Worm (Caenorhabditis elegans) whole organism, L4 larva: Measurements from ENCODE around the gene nhr-291.
A peak's percentile ranks its signal among the peaks of the same experiment; 100 is the strongest.
"Not testable (repeated sequence)": the region's sequence is repeated elsewhere in the genome, so short reads cannot be mapped to it uniquely, and the experiment has no call there.

Source experiments
- F10B5.3 ChIP-seq: sonication (generic microtip); optimal IDR thresholded peaks from 2 replicates; lab custom pipeline; 2016; ENCODE audit warnings: mild to moderate bottlenecking, missing genetic modification characterization, missing compliant biosample characterization
- F26F4.8 ChIP-seq: fragments of 200-800 bp; sonication (Bioruptor generic); conservative IDR thresholded peaks from 2 replicates; pipeline ENCODE4 v1.3.6; 2022; ENCODE audit warnings: missing genetic modification characterization, missing compliant biosample characterization
- F37D6.2 ChIP-seq: sonication (generic microtip); optimal IDR thresholded peaks from 2 replicates; lab custom pipeline; 2016; ENCODE audit warnings: mild to moderate bottlenecking, missing genetic modification characterization, missing compliant biosample characterization
- T20F7.1 ChIP-seq: fragments of 200-800 bp; sonication (Bioruptor generic); optimal IDR thresholded peaks from 2 replicates; lab custom pipeline; 2018; ENCODE audit warnings: mild to moderate bottlenecking, missing genetic modification characterization, missing compliant biosample characterization
- ZK337.2 ChIP-seq: fragments of 200-800 bp; sonication (Bioruptor generic); IDR thresholded peaks from 2 replicates; pipeline ENCODE4 v1.3.6; 2022; ENCODE audit warnings: missing genetic modification reagents, missing genetic modification characterization, missing compliant biosample characterization
- aly-2 ChIP-seq: sonication (generic microtip); optimal IDR thresholded peaks from 2 replicates; lab custom pipeline; 2018; ENCODE audit warnings: missing biosample characterization, missing genetic modification characterization
- arid-1 ChIP-seq: fragments of 200-800 bp; sonication (Bioruptor generic); conservative IDR thresholded peaks from 2 replicates; pipeline ENCODE4 v1.3.6; 2022; ENCODE audit warnings: missing genetic modification reagents, missing genetic modification characterization, missing compliant biosample characterization
- ceh-20 ChIP-seq: fragments of 200-800 bp; sonication (Bioruptor generic); IDR thresholded peaks from 2 replicates; pipeline ENCODE4 v1.3.6; 2022; ENCODE audit warnings: missing genetic modification reagents, missing genetic modification characterization, missing compliant biosample characterization
- ceh-62 ChIP-seq: sonication (generic microtip); optimal IDR thresholded peaks from 2 replicates; lab custom pipeline; 2017; ENCODE audit warnings: missing biosample characterization, missing genetic modification characterization
- daf-16 ChIP-seq, 3 experiments: sonication (generic microtip); optimal IDR thresholded peaks; 2 replicates each; lab custom pipeline; 2016 to 2017; ENCODE audit warnings: missing genetic modification characterization in 3 of 3, missing genetic modification reagents in 3 of 3, mild to moderate bottlenecking in 2 of 3, missing compliant biosample characterization in 2 of 3, missing biosample characterization in 1 of 3, moderate library complexity in 1 of 3
- daf-8 ChIP-seq: fragments of 200-800 bp; sonication (Bioruptor generic); IDR thresholded peaks from 2 replicates; pipeline ENCODE4 v1.3.6; 2022; ENCODE audit warnings: missing genetic modification characterization, missing compliant biosample characterization
- dmd-6 ChIP-seq: fragments of 200-800 bp; sonication (Bioruptor generic); IDR thresholded peaks from 2 replicates; pipeline ENCODE4 v1.3.6; 2022; ENCODE audit warnings: missing genetic modification reagents, missing genetic modification characterization, missing compliant biosample characterization
- dve-1 ChIP-seq: sonication (generic microtip); optimal IDR thresholded peaks from 2 replicates; lab custom pipeline; 2017; ENCODE audit warnings: antibody characterized with exemption, mild to moderate bottlenecking, missing genetic modification characterization, missing compliant biosample characterization; ENCODE audit not compliant: insufficient read depth
- egl-43 ChIP-seq: fragments of 200-800 bp; sonication (Bioruptor generic); IDR thresholded peaks from 2 replicates; pipeline ENCODE4 v1.3.6; 2022; ENCODE audit warnings: missing genetic modification reagents, missing genetic modification characterization, missing compliant biosample characterization
- hlh-11 ChIP-seq: fragments of 200-800 bp; sonication (Bioruptor generic); optimal IDR thresholded peaks from 2 replicates; lab custom pipeline; 2018; ENCODE audit warnings: mild to moderate bottlenecking, missing genetic modification characterization, missing compliant biosample characterization
- lin-29 ChIP-seq: fragments of 200-800 bp; sonication (Bioruptor generic); IDR thresholded peaks from 2 replicates; pipeline ENCODE4 v1.3.6; 2022; ENCODE audit warnings: missing genetic modification reagents, missing genetic modification characterization, missing compliant biosample characterization
- lin-39 ChIP-seq: fragments of 150-350 bp; optimal IDR thresholded peaks from 2 replicates; lab custom pipeline; 2014; ENCODE audit warnings: missing biosample characterization, missing genetic modification reagents, missing genetic modification characterization
- madf-5 ChIP-seq, 2 experiments: fragments of 200-800 bp; sonication (Bioruptor generic); IDR thresholded peaks; 2 replicates each; pipeline ENCODE4 v1.3.6; 2022; ENCODE audit warnings: missing compliant biosample characterization in 2 of 2, missing genetic modification characterization in 2 of 2
- mdl-1 ChIP-seq, 2 experiments: fragments of 150-350 bp in 1 of 2; sonication (generic microtip) in 1 of 2; optimal IDR thresholded peaks; 2 replicates each; lab custom pipeline; 2014 to 2017; ENCODE audit warnings: missing biosample characterization in 2 of 2, missing genetic modification characterization in 2 of 2
- mdt-29 ChIP-seq: fragments of 200-800 bp; sonication (Bioruptor generic); IDR thresholded peaks from 2 replicates; pipeline ENCODE4 v1.3.6; 2022; ENCODE audit warnings: missing genetic modification reagents, missing genetic modification characterization, missing compliant biosample characterization
- nhr-111 ChIP-seq: fragments of 200-800 bp; sonication (Bioruptor generic); optimal IDR thresholded peaks from 2 replicates; lab custom pipeline; 2018; ENCODE audit warnings: mild to moderate bottlenecking, missing genetic modification characterization, missing compliant biosample characterization
- nhr-28 ChIP-seq: fragments of 150-350 bp; optimal IDR thresholded peaks from 2 replicates; lab custom pipeline; 2014; ENCODE audit warnings: missing biosample characterization, missing genetic modification characterization
- nhr-48 ChIP-seq: sonication (generic microtip); optimal IDR thresholded peaks from 2 replicates; lab custom pipeline; 2016; ENCODE audit warnings: mild to moderate bottlenecking, missing genetic modification characterization, missing compliant biosample characterization
- nhr-6 ChIP-seq: fragments of 150-350 bp; optimal IDR thresholded peaks from 2 replicates; lab custom pipeline; 2014; ENCODE audit warnings: missing biosample characterization, missing genetic modification characterization
- nhr-76 ChIP-seq: fragments of 150-350 bp; optimal IDR thresholded peaks from 2 replicates; lab custom pipeline; 2014; ENCODE audit warnings: missing biosample characterization, missing genetic modification characterization
- pqm-1 ChIP-seq: sonication (generic microtip); optimal IDR thresholded peaks from 2 replicates; lab custom pipeline; 2017; ENCODE audit warnings: missing biosample characterization, missing genetic modification characterization
- sdz-12 ChIP-seq: fragments of 200-800 bp; sonication (Bioruptor generic); optimal IDR thresholded peaks from 2 replicates; lab custom pipeline; 2018; ENCODE audit warnings: mild to moderate bottlenecking, missing genetic modification characterization, missing compliant biosample characterization
- skn-1 ChIP-seq: fragments of 150-350 bp; optimal IDR thresholded peaks from 2 replicates; lab custom pipeline; 2014; ENCODE audit warnings: missing biosample characterization, missing genetic modification characterization
- snpc-4 ChIP-seq: fragments of 150-350 bp; optimal IDR thresholded peaks from 2 replicates; lab custom pipeline; 2014; ENCODE audit warnings: missing biosample characterization, missing genetic modification characterization
- tra-1 ChIP-seq: fragments of 200-800 bp; sonication (Bioruptor generic); IDR thresholded peaks from 2 replicates; pipeline ENCODE4 v1.3.6; 2022; ENCODE audit warnings: missing genetic modification reagents, missing genetic modification characterization, missing compliant biosample characterization
- vab-7 ChIP-seq: fragments of 200-800 bp; sonication (Bioruptor generic); IDR thresholded peaks from 2 replicates; pipeline ENCODE4 v1.3.6; 2022; ENCODE audit warnings: missing genetic modification reagents, missing genetic modification characterization, missing compliant biosample characterization
- zag-1 ChIP-seq: fragments of 150-350 bp; optimal IDR thresholded peaks from 2 replicates; lab custom pipeline; 2014; ENCODE audit warnings: missing biosample characterization, missing genetic modification characterization
- zip-11 ChIP-seq: fragments of 200-800 bp; sonication (Bioruptor generic); IDR thresholded peaks from 2 replicates; pipeline ENCODE4 v1.3.6; 2022; ENCODE audit warnings: missing genetic modification characterization, missing compliant biosample characterization
- ztf-11 ChIP-seq: fragments of 150-350 bp; optimal IDR thresholded peaks from 2 replicates; lab custom pipeline; 2014; ENCODE audit warnings: missing biosample characterization, missing genetic modification characterization
- ztf-7 ChIP-seq: fragments of 150-350 bp; optimal IDR thresholded peaks from 2 replicates; lab custom pipeline; 2014; ENCODE audit warnings: missing biosample characterization, missing genetic modification characterization

The nhr-291 gene

ce11 chrV:15322653-15323052, 3.9 kb downstream of the nhr-291 start, which contains the start of gene nhr-247:
Gene nhr-247, plus strand, starts transcription at chrV:15322982.
- TF ChIP-seq daf-16 (GFP tag; optimal IDR thresholded peaks at IDR 0.05; lab: Kevin White, UChicago) = not testable (repeated sequence)
- TF ChIP-seq daf-16 (tag; optimal IDR thresholded peaks at IDR 0.05; lab: Kevin White, UChicago) (peak; percentile 24), nhr-28 (tag; lab: Kevin White, UChicago) (peak; percentile 71), dmd-6 (peak; percentile 65), pqm-1 (tag; lab: Kevin White, UChicago) (peak; percentile 15)

DNA sequence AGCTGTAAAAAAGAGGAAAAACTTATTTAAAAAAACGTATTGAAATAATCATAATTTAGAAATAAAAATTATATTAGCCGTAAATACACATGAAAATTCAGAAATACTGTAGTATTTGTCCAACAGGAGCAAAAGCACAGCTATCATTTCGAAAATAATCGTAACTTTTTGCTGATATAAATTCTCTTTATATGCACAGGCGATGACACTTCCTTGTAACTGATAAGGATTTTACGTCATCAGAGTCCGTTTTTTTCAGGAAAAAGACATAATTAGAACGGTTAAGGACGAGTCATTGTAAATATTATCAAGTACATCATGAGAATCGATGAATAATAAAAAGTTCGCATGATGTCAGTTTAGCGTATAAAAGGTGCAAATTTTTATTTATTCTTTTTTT, 4.7 kb downstream of the nhr-291 start:
- no peak for TF ChIP-seq F10B5.3 (tag; lab: Kevin White, UChicago)
- TF ChIP-seq tra-1 (GFP tag; lab: Robert Waterston, UW) = no peak
- TF ChIP-seq daf-16 (GFP tag; optimal IDR thresholded peaks at IDR 0.05; lab: Kevin White, UChicago) = no peak
- peak; percentile 44 for TF ChIP-seq daf-16 (tag; optimal IDR thresholded peaks at IDR 0.05; lab: Kevin White, UChicago)
- no peak for TF ChIP-seq nhr-76 (tag; lab: Kevin White, UChicago)
- TF ChIP-seq zag-1 (tag; lab: Kevin White, UChicago) = no peak
- no peak for TF ChIP-seq lin-29 (GFP tag; lab: Robert Waterston, UW)
- TF ChIP-seq ztf-7 = no peak
- TF ChIP-seq ztf-11 = no peak
- TF ChIP-seq madf-5 (GFP tag; IDR thresholded peaks at IDR 0.05; lab: Robert Waterston, UW) = no peak
- TF ChIP-seq nhr-6 (tag; lab: Kevin White, UChicago) = peak; percentile 19
- no peak for TF ChIP-seq lin-39 (tag; lab: Kevin White, UChicago)
- TF ChIP-seq ceh-20 = no peak
- no peak for TF ChIP-seq sdz-12 (GFP tag; lab: Kevin White, UChicago)
- no peak for TF ChIP-seq nhr-111 (GFP tag; lab: Kevin White, UChicago)
- TF ChIP-seq F37D6.2 = no peak
- TF ChIP-seq aly-2 (tag; lab: Kevin White, UChicago) = no peak
- no peak for TF ChIP-seq vab-7 (GFP tag; lab: Robert Waterston, UW)
- TF ChIP-seq ZK337.2 = no peak
- no peak for TF ChIP-seq skn-1 (tag; lab: Kevin White, UChicago)
- TF ChIP-seq nhr-48 = no peak
- no peak for TF ChIP-seq daf-8
- no peak for TF ChIP-seq mdt-29 (GFP tag; lab: Robert Waterston, UW)
- no peak for TF ChIP-seq ceh-62 (tag; lab: Kevin White, UChicago)
- peak; percentile 23 for TF ChIP-seq dve-1 (tag; lab: Kevin White, UChicago)
- TF ChIP-seq dmd-6 = peak; percentile 59
- TF ChIP-seq F26F4.8 (GFP tag; lab: Robert Waterston, UW) = no peak
- TF ChIP-seq zip-11 = no peak
- TF ChIP-seq pqm-1 (tag; lab: Kevin White, UChicago) = peak; percentile 74
- peak; percentile 27 for TF ChIP-seq hlh-11 (tag; lab: Kevin White, UChicago)
- TF ChIP-seq T20F7.1 = no peak
- TF ChIP-seq arid-1 (GFP tag; lab: Robert Waterston, UW) = no peak
- peak; percentile 73 for TF ChIP-seq nhr-28 (tag; lab: Kevin White, UChicago)
- TF ChIP-seq egl-43 (GFP tag; lab: Robert Waterston, UW) = no peak

ce11 chrV:15327745-15328447, 9.1 kb downstream of the nhr-291 start, which contains the start of gene ZK1037.6:
Gene ZK1037.6, minus strand, starts transcription at chrV:15327795.
- TF ChIP-seq daf-16 (GFP tag; optimal IDR thresholded peaks at IDR 0.05; lab: Kevin White, UChicago) (no peak), daf-16 (tag; optimal IDR thresholded peaks at IDR 0.05; lab: Kevin White, UChicago) (peak; percentile 15), mdl-1 (tag; optimal IDR thresholded peaks at IDR 0.05; lab: Kevin White, UChicago) (no peak), pqm-1 (tag; lab: Kevin White, UChicago) (peak; percentile 9), snpc-4 (tag; lab: Kevin White, UChicago) (no peak), nhr-28 (tag; lab: Kevin White, UChicago) (peak; percentile 0)
